Worm (Caenorhabditis elegans): ENCODE results near the gene acdh-11.

DNA sequence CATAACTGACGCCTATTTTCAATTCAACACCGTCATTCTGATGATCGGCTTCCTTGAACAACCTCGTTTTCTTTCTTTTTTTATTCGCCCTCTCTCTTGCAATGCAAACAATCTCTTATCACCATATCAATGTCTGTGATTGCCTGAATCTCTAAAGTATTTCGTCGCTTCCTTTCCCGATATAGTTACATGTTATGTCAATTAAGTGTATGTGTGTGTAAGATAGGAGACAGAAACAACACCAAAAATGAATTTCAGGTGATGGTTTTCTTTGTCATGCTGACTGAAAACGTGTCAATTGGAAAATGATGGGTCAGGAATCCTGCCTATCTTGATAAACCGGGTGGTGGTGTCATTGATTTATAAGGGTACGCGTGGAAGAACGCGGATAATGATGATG is 32.7 kb upstream of the acdh-11 start:
- TF ChIP-seq hmbx-1 (tag; optimal IDR thresholded peaks at IDR 0.05) = no peak
- TF ChIP-seq aly-1 (tag; optimal IDR thresholded peaks at IDR 0.05) = no peak
- no peak for TF ChIP-seq pes-1 (GFP tag; IDR thresholded peaks at IDR 0.05)
- no peak for TF ChIP-seq flt-1 (GFP tag; IDR thresholded peaks at IDR 0.05)
- no peak for TF ChIP-seq tbx-11 (GFP tag; IDR thresholded peaks at IDR 0.05)
- no peak for TF ChIP-seq ceh-36 (tag; optimal IDR thresholded peaks at IDR 0.05)
- no peak for TF ChIP-seq hnd-1 (tag; optimal IDR thresholded peaks at IDR 0.05)
- no peak for TF ChIP-seq sea-1 (GFP tag; conservative IDR thresholded peaks at IDR 0.05)

All from whole organism, early embryonic.